Fruit fly (Drosophila melanogaster) whole organism, embryonic: ENCODE measurements around the gene CG7366.

Source experiments
- CG10267 ChIP-seq: fragments of 200-800 bp; sonication (Bioruptor generic); optimal IDR thresholded peaks from 2 replicates; lab custom pipeline; 2018; ENCODE audit warnings: missing biosample characterization, mild to moderate bottlenecking, missing genetic modification characterization, moderate library complexity
- CG13287 ChIP-seq: fragments of 200-800 bp; sonication (Bioruptor generic); IDR thresholded peaks from 2 replicates; pipeline ENCODE4 v1.3.6; 2022; ENCODE audit warnings: missing biosample characterization, missing genetic modification characterization; ENCODE audit not compliant: partially characterized antibody
- CG14710 ChIP-seq: fragments of 200-800 bp; sonication (Bioruptor generic); optimal IDR thresholded peaks from 3 replicates; lab custom pipeline; 2019; ENCODE audit warnings: missing biosample characterization, mild to moderate bottlenecking, missing genetic modification characterization, moderate library complexity
- CG14965 ChIP-seq: fragments of 200-800 bp; sonication (Bioruptor generic); optimal IDR thresholded peaks from 2 replicates; lab custom pipeline; 2016; ENCODE audit warnings: missing biosample characterization, missing genetic modification characterization, borderline replicate concordance
- CG15514 ChIP-seq: fragments of 200-800 bp; sonication (Bioruptor generic); optimal IDR thresholded peaks from 3 replicates; lab custom pipeline; 2017; ENCODE audit warnings: missing biosample characterization, missing genetic modification characterization, mild to moderate bottlenecking, moderate library complexity, missing genetic modification reagents
- CG18011 ChIP-seq: fragments of 200-800 bp; sonication (Bioruptor generic); optimal IDR thresholded peaks from 2 replicates; lab custom pipeline; 2017; ENCODE audit warnings: missing biosample characterization, missing genetic modification characterization, mild to moderate bottlenecking, moderate library complexity, missing genotype
- CG2116 ChIP-seq: fragments of 200-800 bp; sonication (Bioruptor generic); optimal IDR thresholded peaks from 3 replicates; lab custom pipeline; 2018; ENCODE audit warnings: missing biosample characterization, mild to moderate bottlenecking, missing genetic modification characterization
- CG2120 ChIP-seq: fragments of 200-800 bp; sonication (Bioruptor generic); optimal IDR thresholded peaks from 3 replicates; lab custom pipeline; 2016; ENCODE audit warnings: missing biosample characterization, missing genetic modification characterization
- CG2678 ChIP-seq: fragments of 200-800 bp; sonication (Bioruptor generic); optimal IDR thresholded peaks from 3 replicates; lab custom pipeline; 2019; ENCODE audit warnings: missing biosample characterization, mild to moderate bottlenecking, missing genetic modification characterization, moderate library complexity
- CG34224 ChIP-seq: fragments of 200-800 bp; sonication (Bioruptor generic); IDR thresholded peaks from 3 replicates; pipeline ENCODE4 v1.3.6; 2022; ENCODE audit warnings: missing biosample characterization, missing genetic modification characterization; ENCODE audit not compliant: partially characterized antibody
- CG3847 ChIP-seq: fragments of 200-800 bp; sonication (Bioruptor generic); IDR thresholded peaks from 2 replicates; pipeline ENCODE4 v1.3.6; 2022; ENCODE audit warnings: missing biosample characterization, missing genetic modification characterization
- CG4282 ChIP-seq: fragments of 200-800 bp; sonication (Bioruptor generic); optimal IDR thresholded peaks from 2 replicates; lab custom pipeline; 2016; ENCODE audit warnings: missing biosample characterization, missing genetic modification characterization
- CG4617 ChIP-seq: fragments of 200-800 bp; sonication (Bioruptor generic); optimal IDR thresholded peaks from 3 replicates; lab custom pipeline; 2016; ENCODE audit warnings: missing biosample characterization, missing genetic modification characterization, borderline replicate concordance
- CG6791 ChIP-seq: fragments of 200-800 bp; sonication (Bioruptor generic); IDR thresholded peaks from 3 replicates; pipeline ENCODE4 v1.3.6; 2022; ENCODE audit warnings: missing biosample characterization, missing genetic modification characterization; ENCODE audit not compliant: partially characterized antibody
- CG9797 ChIP-seq: fragments of 200-800 bp; sonication (Bioruptor generic); optimal IDR thresholded peaks from 3 replicates; lab custom pipeline; 2018; ENCODE audit warnings: missing biosample characterization, mild to moderate bottlenecking, missing genetic modification characterization
- Doc3 ChIP-seq: fragments of 200-800 bp; sonication (Bioruptor generic); IDR thresholded peaks from 3 replicates; pipeline ENCODE4 v1.3.6; 2022; ENCODE audit warnings: missing biosample characterization, missing genetic modification characterization; ENCODE audit not compliant: partially characterized antibody
- E2f1 ChIP-seq: fragments of 200-800 bp; sonication (Bioruptor generic); IDR thresholded peaks from 2 replicates; pipeline ENCODE4 v1.3.6; 2022; ENCODE audit warnings: missing biosample characterization, missing genetic modification characterization
- Elba2 ChIP-seq: fragments of 200-800 bp; sonication (Bioruptor generic); optimal IDR thresholded peaks from 3 replicates; lab custom pipeline; 2016; ENCODE audit warnings: missing biosample characterization, missing genetic modification characterization
- Ets97D ChIP-seq: fragments of 200-800 bp; sonication (Bioruptor generic); optimal IDR thresholded peaks from 3 replicates; lab custom pipeline; 2016; ENCODE audit warnings: missing biosample characterization, missing genetic modification characterization
- HmgD ChIP-seq: fragments of 200-800 bp; sonication (Bioruptor generic); optimal IDR thresholded peaks from 3 replicates; lab custom pipeline; 2016; ENCODE audit warnings: missing biosample characterization, missing genetic modification characterization
- Kr ChIP-seq: fragments of 200-800 bp; sonication (Bioruptor generic); optimal IDR thresholded peaks from 2 replicates; lab custom pipeline; 2017; ENCODE audit warnings: missing biosample characterization, mild to moderate bottlenecking, missing genetic modification characterization
- MBD-R2 ChIP-seq: fragments of 200-800 bp; sonication (Bioruptor generic); IDR thresholded peaks from 2 replicates; pipeline ENCODE4 v1.3.6; 2022; ENCODE audit warnings: missing biosample characterization, missing genetic modification characterization
- MESR4 ChIP-seq: fragments of 200-800 bp; sonication (Bioruptor generic); optimal IDR thresholded peaks from 2 replicates; lab custom pipeline; 2018; ENCODE audit warnings: missing biosample characterization, mild to moderate bottlenecking, missing genetic modification characterization, moderate library complexity
- Myb ChIP-seq: fragments of 200-800 bp; sonication (Bioruptor generic); optimal IDR thresholded peaks from 2 replicates; lab custom pipeline; 2016; ENCODE audit warnings: missing biosample characterization, missing genetic modification characterization
- Opbp ChIP-seq: fragments of 200-800 bp; sonication (Bioruptor generic); IDR thresholded peaks from 3 replicates; pipeline ENCODE4 v1.3.6; 2022; ENCODE audit warnings: missing biosample characterization, missing genetic modification characterization; ENCODE audit not compliant: partially characterized antibody
- Side ChIP-seq: fragments of 200-800 bp; sonication (Bioruptor generic); optimal IDR thresholded peaks from 2 replicates; lab custom pipeline; 2016; ENCODE audit warnings: missing biosample characterization, missing genetic modification characterization
- Sry-δ ChIP-seq: fragments of 200-800 bp; sonication (Bioruptor generic); optimal IDR thresholded peaks from 2 replicates; lab custom pipeline; 2016; ENCODE audit warnings: missing biosample characterization, missing genetic modification characterization
- Ssrp ChIP-seq: fragments of 200-800 bp; sonication (Bioruptor generic); optimal IDR thresholded peaks from 2 replicates; lab custom pipeline; 2018; ENCODE audit warnings: missing biosample characterization, mild to moderate bottlenecking, missing genetic modification characterization, moderate library complexity
- Stat92E ChIP-seq, 3 experiments: fragments of >200 bp in 2 of 3; fragments of 200-800 bp in 1 of 3; sonication (Bioruptor generic) in 1 of 3; optimal IDR thresholded peaks; 2 replicates each; lab custom pipeline; 2017 to 2019; ENCODE audit warnings: missing biosample characterization in 3 of 3, missing genetic modification characterization in 3 of 3, mild to moderate bottlenecking in 1 of 3, moderate library complexity in 1 of 3
- Tbp ChIP-seq: fragments of >200 bp; optimal IDR thresholded peaks from 2 replicates; lab custom pipeline; 2018; ENCODE audit warnings: missing biosample characterization, missing genetic modification characterization
- Xrp1 ChIP-seq: fragments of 200-800 bp; sonication (Bioruptor generic); IDR thresholded peaks from 2 replicates; pipeline ENCODE4 v1.3.6; 2022; ENCODE audit warnings: missing biosample characterization, missing genetic modification characterization
- YL-1 ChIP-seq: fragments of 200-800 bp; sonication (Bioruptor generic); optimal IDR thresholded peaks from 3 replicates; lab custom pipeline; 2017; ENCODE audit warnings: missing biosample characterization, mild to moderate bottlenecking, missing genetic modification characterization
- amos ChIP-seq: fragments of 200-800 bp; sonication (Bioruptor generic); IDR thresholded peaks from 2 replicates; pipeline ENCODE4 v1.3.6; 2022; ENCODE audit warnings: missing biosample characterization, missing genetic modification characterization; ENCODE audit not compliant: partially characterized antibody
- cg ChIP-seq: fragments of 200-800 bp; sonication (Bioruptor generic); optimal IDR thresholded peaks from 3 replicates; lab custom pipeline; 2019; ENCODE audit warnings: missing biosample characterization, mild to moderate bottlenecking, missing genetic modification characterization, moderate library complexity
- chinmo ChIP-seq: fragments of 200-800 bp; sonication (Bioruptor generic); IDR thresholded peaks from 4 replicates; pipeline ENCODE4 v1.3.6; 2022; ENCODE audit warnings: missing biosample characterization, missing genetic modification characterization; ENCODE audit not compliant: partially characterized antibody
- crp ChIP-seq, 2 experiments: fragments of 200-800 bp; sonication (Bioruptor generic); optimal IDR thresholded peaks; 2 replicates in 1 of 2; 3 replicates in 1 of 2; lab custom pipeline; 2017; ENCODE audit warnings: missing biosample characterization in 2 of 2, missing genetic modification characterization in 2 of 2, mild to moderate bottlenecking in 1 of 2, moderate library complexity in 1 of 2
- ems ChIP-seq: fragments of 200-800 bp; sonication (Bioruptor generic); optimal IDR thresholded peaks from 3 replicates; lab custom pipeline; 2016; ENCODE audit warnings: missing biosample characterization, missing genetic modification characterization
- gfzf ChIP-seq: fragments of 200-800 bp; sonication (Bioruptor generic); optimal IDR thresholded peaks from 2 replicates; lab custom pipeline; 2016; ENCODE audit warnings: missing biosample characterization, mild to moderate bottlenecking, missing genetic modification characterization, moderate library complexity
- hbn ChIP-seq: fragments of 200-800 bp; sonication (Bioruptor generic); IDR thresholded peaks from 2 replicates; pipeline ENCODE4 v1.3.6; 2022; ENCODE audit warnings: missing biosample characterization, missing genetic modification characterization; ENCODE audit not compliant: partially characterized antibody
- inv ChIP-seq: fragments of 200-800 bp; sonication (Bioruptor generic); IDR thresholded peaks from 2 replicates; pipeline ENCODE4 v1.3.6; 2022; ENCODE audit warnings: missing biosample characterization, missing genetic modification characterization; ENCODE audit not compliant: partially characterized antibody
- phol ChIP-seq: fragments of 200-800 bp; sonication (Bioruptor generic); optimal IDR thresholded peaks from 3 replicates; lab custom pipeline; 2018; ENCODE audit warnings: missing biosample characterization, mild to moderate bottlenecking, missing genetic modification characterization, moderate library complexity
- pzg ChIP-seq: fragments of 200-800 bp; sonication (Bioruptor generic); optimal IDR thresholded peaks from 3 replicates; lab custom pipeline; 2018; ENCODE audit warnings: missing biosample characterization, mild to moderate bottlenecking, missing genetic modification characterization, moderate library complexity
- row ChIP-seq: fragments of 200-800 bp; sonication (Bioruptor generic); IDR thresholded peaks from 3 replicates; pipeline ENCODE4 v1.3.6; 2022; ENCODE audit warnings: missing biosample characterization, missing genetic modification characterization
- slp2 ChIP-seq: fragments of 200-800 bp; sonication (Bioruptor generic); optimal IDR thresholded peaks from 2 replicates; lab custom pipeline; 2016; ENCODE audit warnings: missing biosample characterization, missing genetic modification characterization
- stwl ChIP-seq: fragments of 200-800 bp; sonication (Bioruptor generic); optimal IDR thresholded peaks from 3 replicates; lab custom pipeline; 2018; ENCODE audit warnings: missing biosample characterization, mild to moderate bottlenecking, missing genetic modification characterization, moderate library complexity
- tin ChIP-seq: fragments of 200-800 bp; sonication (Bioruptor generic); optimal IDR thresholded peaks from 3 replicates; lab custom pipeline; 2016; ENCODE audit warnings: missing biosample characterization, missing genetic modification characterization
- trem ChIP-seq: fragments of 200-800 bp; optimal IDR thresholded peaks from 3 replicates; lab custom pipeline; 2019; ENCODE audit warnings: missing biosample characterization, mild to moderate bottlenecking, missing genetic modification characterization, moderate library complexity
- vvl ChIP-seq: fragments of 200-800 bp; sonication (Bioruptor generic); IDR thresholded peaks from 2 replicates; pipeline ENCODE4 v1.3.6; 2022; ENCODE audit warnings: missing biosample characterization, missing genetic modification characterization

Gene CG7366

DNA sequence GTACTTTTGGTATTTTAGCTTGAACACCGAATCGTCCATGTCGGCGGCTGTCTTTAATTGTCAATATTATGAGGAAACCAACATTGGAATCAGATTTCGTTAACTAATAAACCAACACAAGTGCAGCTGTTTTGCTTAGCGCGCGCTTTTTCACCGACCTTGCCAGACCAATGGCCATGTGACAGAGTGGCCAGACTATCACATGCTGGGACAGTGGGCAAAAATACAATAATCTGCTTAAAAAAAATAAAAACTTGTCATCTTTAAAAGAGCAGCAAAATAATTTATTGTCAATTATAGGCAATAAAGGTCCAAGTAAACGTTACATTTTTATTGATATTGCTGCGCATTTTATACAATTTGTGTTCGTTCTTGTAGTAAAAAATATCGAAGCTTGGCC, 26.4 kb downstream of the CG7366 start, which contains the start of gene RecQ4 (continued):
- peak; percentile 62 for TF ChIP-seq CG15514 (GFP tag; lab: Kevin White, UChicago)
- TF ChIP-seq CG2120 (GFP tag; lab: Kevin White, UChicago): no peak
- peak; percentile 45 for TF ChIP-seq Sry-δ (GFP tag; lab: Kevin White, UChicago)
- TF ChIP-seq crp (GFP tag; optimal IDR thresholded peaks at IDR 0.05; lab: Kevin White, UChicago): peak; percentile 19 to 80
- peak; percentile 87 for TF ChIP-seq CG3847 (GFP tag; lab: Robert Waterston, UW)
- peak; percentile 22 for TF ChIP-seq phol (tag; lab: Kevin White, UChicago)
- TF ChIP-seq CG4282 (GFP tag; lab: Kevin White, UChicago): peak; percentile 65
- no peak for TF ChIP-seq Side (GFP tag; lab: Kevin White, UChicago)
- TF ChIP-seq pzg: peak; percentile 81
- peak; percentile 70 for TF ChIP-seq Ets97D (GFP tag; lab: Kevin White, UChicago)
- TF ChIP-seq ems (GFP tag; lab: Kevin White, UChicago): peak; percentile 17
- peak in 1 of 3 experiments; percentile 1 for TF ChIP-seq Stat92E (GFP tag; optimal IDR thresholded peaks at IDR 0.05; lab: Kevin White, UChicago)
- TF ChIP-seq CG2678: no peak
- peak; percentile 19; the same call in 1 of the 2 replicates for TF ChIP-seq vvl (GFP tag; lab: Robert Waterston, UW)
- TF ChIP-seq inv (GFP tag; lab: Robert Waterston, UW): peak; percentile 29; the same call in 1 of the 2 replicates
- TF ChIP-seq stwl (tag; lab: Kevin White, UChicago): peak; percentile 77
- peak; percentile 34 for TF ChIP-seq CG9797
- peak; percentile 32 for TF ChIP-seq CG14710
- TF ChIP-seq CG18011 (GFP tag; lab: Kevin White, UChicago): peak; percentile 17
- TF ChIP-seq Ssrp: no peak
- TF ChIP-seq CG6791 (GFP tag; lab: Robert Waterston, UW): peak; percentile 37; the same call in 1 of the 3 replicates
- TF ChIP-seq row (GFP tag; lab: Robert Waterston, UW): peak; percentile 90
- TF ChIP-seq CG2116: peak; percentile 40
- peak; percentile 47 for TF ChIP-seq cg
- TF ChIP-seq HmgD: peak; percentile 48
- peak; percentile 44 for TF ChIP-seq gfzf (GFP tag; lab: Kevin White, UChicago)
- TF ChIP-seq Doc3: 0 out of 3 replicates have a peak, but pooled peaks have one; percentile 26
- TF ChIP-seq Myb: peak; percentile 46
- TF ChIP-seq hbn (GFP tag; lab: Robert Waterston, UW): peak; percentile 25; the same call in 1 of the 2 replicates
- TF ChIP-seq Tbp (GFP tag; lab: Kevin White, UChicago): no peak
- TF ChIP-seq tin (GFP tag; lab: Kevin White, UChicago): peak; percentile 25
- TF ChIP-seq slp2 (GFP tag; lab: Kevin White, UChicago): no peak
- TF ChIP-seq YL-1 (GFP tag; lab: Kevin White, UChicago): peak; percentile 40
- TF ChIP-seq Xrp1 (GFP tag; lab: Robert Waterston, UW): 0 out of 2 replicates have a peak, but pooled peaks have one; percentile 15
- peak; percentile 8 for TF ChIP-seq CG4617 (GFP tag; lab: Kevin White, UChicago)
- peak; percentile 78 for TF ChIP-seq MBD-R2 (GFP tag; lab: Robert Waterston, UW)
- peak; percentile 36 for TF ChIP-seq trem
- TF ChIP-seq chinmo: 0 out of 4 replicates have a peak, but pooled peaks have one; percentile 37
- peak; percentile 4 for TF ChIP-seq MESR4 (GFP tag; lab: Kevin White, UChicago)
- peak; percentile 53; the same call in 1 of the 3 replicates for TF ChIP-seq Opbp (GFP tag; lab: Robert Waterston, UW)
- peak; percentile 31 for TF ChIP-seq CG10267
- TF ChIP-seq Kr (GFP tag; lab: Kevin White, UChicago): no peak
- TF ChIP-seq CG34224 (GFP tag; lab: Robert Waterston, UW): peak; percentile 44; the same call in 2 of the 3 replicates
- TF ChIP-seq amos: peak; percentile 54
- peak; percentile 51; the same call in 1 of the 2 replicates for TF ChIP-seq CG13287 (GFP tag; lab: Robert Waterston, UW)
- TF ChIP-seq Elba2 (GFP tag; lab: Kevin White, UChicago): peak; percentile 14
- TF ChIP-seq E2f1 (GFP tag; lab: Robert Waterston, UW): peak; percentile 90
- TF ChIP-seq CG14965 (GFP tag; lab: Kevin White, UChicago): no peak
